Worm (Caenorhabditis elegans) whole organism, L4 larva: ENCODE measurements around the gene ttm-1.

ENCODE experiments used
- ceh-62 ChIP-seq: sonication (generic microtip); optimal IDR thresholded peaks from 2 replicates; lab custom pipeline; 2017; ENCODE audit warnings: missing biosample characterization, missing genetic modification characterization
- spr-3 ChIP-seq: fragments of 200-800 bp; sonication (Bioruptor generic); optimal IDR thresholded peaks from 2 replicates; lab custom pipeline; 2018; ENCODE audit warnings: mild to moderate bottlenecking, missing genetic modification characterization, missing compliant biosample characterization

ce11 chrIII:13004316-13004715, 37.5 kb upstream of the ttm-1 start:
- TF ChIP-seq spr-3 (GFP tag; lab: Kevin White, UChicago) (no peak), ceh-62 (tag; lab: Kevin White, UChicago) (no peak)
